Worm (Caenorhabditis elegans) whole organism, L2 larva: Measurements from ENCODE around the gene hot-4.

ENCODE experiments used
- aly-2 ChIP-seq: fragments of 150-350 bp; optimal IDR thresholded peaks from 2 replicates; lab custom pipeline; 2014; ENCODE audit warnings: missing biosample characterization, missing genetic modification characterization
- lin-13 ChIP-seq: fragments of 150-350 bp; optimal IDR thresholded peaks from 2 replicates; lab custom pipeline; 2014; ENCODE audit warnings: missing biosample characterization, missing genetic modification reagents, missing genetic modification characterization
- unc-62 ChIP-seq: fragments of 150-350 bp; optimal IDR thresholded peaks from 2 replicates; lab custom pipeline; 2014; ENCODE audit warnings: missing biosample characterization, missing genetic modification reagents, missing genetic modification characterization

DNA sequence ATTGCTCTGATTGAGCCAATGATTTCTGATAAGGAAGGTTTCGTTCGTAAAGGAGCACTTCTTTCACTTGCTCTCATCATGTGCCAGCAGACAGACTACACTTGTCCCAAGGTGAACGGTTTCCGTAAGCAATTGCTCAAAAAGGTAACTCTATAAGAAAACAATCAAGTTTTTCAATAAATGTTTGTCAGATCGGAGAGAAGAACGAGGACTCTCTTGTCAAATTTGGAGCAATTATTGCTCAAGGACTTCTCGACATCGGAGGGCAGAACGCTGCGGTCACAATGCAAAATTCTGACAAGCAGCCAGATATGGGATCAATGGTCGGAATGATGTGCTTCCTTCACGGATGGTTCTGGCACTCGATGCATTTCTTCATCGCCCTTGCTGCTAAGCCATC, 15.9 kb upstream of the hot-4 start:
- TF ChIP-seq unc-62 (GFP tag; lab: Kevin White, UChicago) (no peak), lin-13 (no peak), aly-2 (tag; lab: Kevin White, UChicago) (no peak)
